Fruit fly (Drosophila melanogaster) whole organism, embryonic: Measurements from ENCODE around the gene Dlip1.

Experiments used
- Aef1 ChIP-seq: fragments of 200-800 bp; sonication (Bioruptor generic); IDR thresholded peaks from 3 replicates; pipeline ENCODE4 v1.3.6; 2022; ENCODE audit warnings: missing biosample characterization, missing genetic modification characterization
- Bdp1 ChIP-seq: fragments of 200-800 bp; sonication (Bioruptor generic); optimal IDR thresholded peaks from 3 replicates; lab custom pipeline; 2016; ENCODE audit warnings: missing biosample characterization, missing genetic modification characterization
- Bteb2 ChIP-seq: fragments of 200-800 bp; sonication (Bioruptor generic); optimal IDR thresholded peaks from 2 replicates; lab custom pipeline; 2016; ENCODE audit warnings: missing biosample characterization, missing genetic modification characterization
- CG12744 ChIP-seq: fragments of 200-800 bp; sonication (Bioruptor generic); optimal IDR thresholded peaks from 2 replicates; lab custom pipeline; 2016; ENCODE audit warnings: missing biosample characterization, missing genetic modification characterization
- CG13296 ChIP-seq: fragments of 200-800 bp; sonication (Bioruptor generic); optimal IDR thresholded peaks from 3 replicates; lab custom pipeline; 2018; ENCODE audit warnings: missing biosample characterization, mild to moderate bottlenecking, missing genetic modification characterization
- CG13624 ChIP-seq: fragments of 200-800 bp; sonication (Bioruptor generic); optimal IDR thresholded peaks from 2 replicates; lab custom pipeline; 2016; ENCODE audit warnings: missing biosample characterization, missing genetic modification characterization
- CG14050 ChIP-seq: fragments of 200-800 bp; sonication (Bioruptor generic); IDR thresholded peaks from 3 replicates; pipeline ENCODE4 v1.3.6; 2022; ENCODE audit warnings: missing biosample characterization, missing genetic modification characterization
- CG17186 ChIP-seq: fragments of 200-800 bp; sonication (Bioruptor generic); optimal IDR thresholded peaks from 3 replicates; lab custom pipeline; 2017; ENCODE audit warnings: missing biosample characterization, missing genetic modification reagents, missing genetic modification characterization
- CG17361 ChIP-seq: fragments of 200-800 bp; sonication (Bioruptor generic); IDR thresholded peaks from 3 replicates; pipeline ENCODE4 v1.3.6; 2022; ENCODE audit warnings: missing biosample characterization, missing genetic modification characterization
- CG18262 ChIP-seq: fragments of 200-800 bp; optimal IDR thresholded peaks from 3 replicates; lab custom pipeline; 2019; ENCODE audit warnings: missing biosample characterization, mild to moderate bottlenecking, missing genetic modification characterization, moderate library complexity
- CG2129 ChIP-seq: fragments of 200-800 bp; sonication (Bioruptor generic); IDR thresholded peaks from 2 replicates; pipeline ENCODE4 v1.3.6; 2022; ENCODE audit warnings: missing biosample characterization, missing genetic modification characterization; ENCODE audit not compliant: partially characterized antibody
- CG2889 ChIP-seq: fragments of 200-800 bp; sonication (Bioruptor generic); IDR thresholded peaks from 3 replicates; pipeline ENCODE4 v1.3.6; 2022; ENCODE audit warnings: missing biosample characterization, missing genetic modification characterization
- CG32767 ChIP-seq: fragments of 200-800 bp; sonication (Bioruptor generic); IDR thresholded peaks from 2 replicates; pipeline ENCODE4 v1.3.6; 2022; ENCODE audit warnings: missing biosample characterization, missing genetic modification characterization
- CG6654 ChIP-seq: fragments of 200-800 bp; sonication (Bioruptor generic); optimal IDR thresholded peaks from 2 replicates; lab custom pipeline; 2017; ENCODE audit warnings: missing biosample characterization, mild to moderate bottlenecking, missing genetic modification characterization
- CG6689 ChIP-seq: fragments of 200-800 bp; sonication (Bioruptor generic); IDR thresholded peaks from 2 replicates; pipeline ENCODE4 v1.3.6; 2022; ENCODE audit warnings: missing biosample characterization, missing genetic modification characterization
- CG6765 ChIP-seq: fragments of 200-800 bp; sonication (Bioruptor generic); optimal IDR thresholded peaks from 3 replicates; lab custom pipeline; 2017; ENCODE audit warnings: missing biosample characterization, mild to moderate bottlenecking, missing genetic modification characterization
- CG7357 ChIP-seq: fragments of 200-800 bp; sonication (Bioruptor generic); IDR thresholded peaks from 3 replicates; pipeline ENCODE4 v1.3.6; 2022; ENCODE audit warnings: missing biosample characterization, missing genetic modification characterization
- CHES-1-like ChIP-seq: fragments of 200-800 bp; sonication (Bioruptor generic); optimal IDR thresholded peaks from 2 replicates; lab custom pipeline; 2016; ENCODE audit warnings: missing biosample characterization, missing genetic modification characterization
- Dip2 ChIP-seq: fragments of 200-800 bp; sonication (Bioruptor generic); IDR thresholded peaks from 2 replicates; pipeline ENCODE4 v1.3.6; 2022; ENCODE audit warnings: missing biosample characterization, missing genetic modification characterization
- Max ChIP-seq: fragments of 200-800 bp; sonication (Bioruptor generic); optimal IDR thresholded peaks from 2 replicates; lab custom pipeline; 2016; ENCODE audit warnings: missing biosample characterization, mild to moderate bottlenecking, missing genetic modification characterization
- Meics ChIP-seq: fragments of 200-800 bp; sonication (Bioruptor generic); optimal IDR thresholded peaks from 2 replicates; lab custom pipeline; 2017; ENCODE audit warnings: missing biosample characterization, mild to moderate bottlenecking, missing genetic modification characterization
- Nf-YC ChIP-seq: fragments of 200-800 bp; optimal IDR thresholded peaks from 3 replicates; lab custom pipeline; 2019; ENCODE audit warnings: missing biosample characterization, mild to moderate bottlenecking, missing genetic modification characterization, moderate library complexity
- Pdp1 ChIP-seq, 2 experiments: fragments of 200-800 bp; sonication (Bioruptor generic); optimal IDR thresholded peaks; 3 replicates each; lab custom pipeline; 2016; ENCODE audit warnings: missing biosample characterization in 2 of 2, missing genetic modification characterization in 2 of 2, mild to moderate bottlenecking in 1 of 2, moderate library complexity in 1 of 2
- Ptx1 ChIP-seq: fragments of 200-800 bp; sonication (Bioruptor generic); IDR thresholded peaks from 2 replicates; pipeline ENCODE4 v1.3.6; 2022; ENCODE audit warnings: missing biosample characterization, missing genetic modification characterization
- Side ChIP-seq: fragments of 200-800 bp; sonication (Bioruptor generic); optimal IDR thresholded peaks from 2 replicates; lab custom pipeline; 2016; ENCODE audit warnings: missing biosample characterization, missing genetic modification characterization
- TFAM ChIP-seq: fragments of 200-800 bp; sonication (Bioruptor generic); optimal IDR thresholded peaks from 2 replicates; lab custom pipeline; 2017; ENCODE audit warnings: missing biosample characterization, missing genetic modification characterization, inconsistent platforms
- Tbp ChIP-seq: fragments of >200 bp; optimal IDR thresholded peaks from 2 replicates; lab custom pipeline; 2018; ENCODE audit warnings: missing biosample characterization, missing genetic modification characterization
- Trl ChIP-seq, 3 experiments: fragments of >200 bp in 2 of 3; fragments of 200-800 bp in 1 of 3; sonication (Bioruptor generic) in 1 of 3; optimal IDR thresholded peaks; 2 replicates in 1 of 3; 3 replicates in 2 of 3; lab custom pipeline; 2016 to 2017; ENCODE audit warnings: missing biosample characterization in 1 of 3, missing genetic modification characterization in 1 of 3
- ato ChIP-seq: fragments of 200-800 bp; sonication (Bioruptor generic); IDR thresholded peaks from 2 replicates; pipeline ENCODE4 v1.3.6; 2022; ENCODE audit warnings: missing biosample characterization, missing genetic modification characterization; ENCODE audit not compliant: partially characterized antibody
- chinmo ChIP-seq: fragments of 200-800 bp; sonication (Bioruptor generic); IDR thresholded peaks from 4 replicates; pipeline ENCODE4 v1.3.6; 2022; ENCODE audit warnings: missing biosample characterization, missing genetic modification characterization; ENCODE audit not compliant: partially characterized antibody
- dm ChIP-seq: fragments of 200-800 bp; sonication (Bioruptor generic); optimal IDR thresholded peaks from 3 replicates; lab custom pipeline; 2016; ENCODE audit warnings: missing biosample characterization, missing genetic modification characterization
- fd96Cb ChIP-seq: fragments of 200-800 bp; sonication (Bioruptor generic); optimal IDR thresholded peaks from 2 replicates; lab custom pipeline; 2018; ENCODE audit warnings: missing biosample characterization, mild to moderate bottlenecking, missing genetic modification characterization, moderate library complexity
- fu2 ChIP-seq: fragments of 200-800 bp; sonication (Bioruptor generic); optimal IDR thresholded peaks from 2 replicates; lab custom pipeline; 2016; ENCODE audit warnings: missing biosample characterization, missing genetic modification characterization
- ham ChIP-seq: fragments of 200-800 bp; sonication (Bioruptor generic); IDR thresholded peaks from 2 replicates; pipeline ENCODE4 v1.3.6; 2022; ENCODE audit warnings: missing biosample characterization, missing genetic modification characterization
- hb ChIP-seq: fragments of 200-800 bp; sonication (Bioruptor generic); IDR thresholded peaks from 3 replicates; pipeline ENCODE4 v1.3.6; 2022; ENCODE audit warnings: missing biosample characterization, missing genetic modification characterization; ENCODE audit not compliant: partially characterized antibody
- jigr1 ChIP-seq: fragments of 200-800 bp; sonication (Bioruptor generic); IDR thresholded peaks from 3 replicates; pipeline ENCODE4 v1.3.6; 2022; ENCODE audit warnings: missing biosample characterization, missing genetic modification characterization
- kay ChIP-seq: fragments of 200-800 bp; sonication (Bioruptor generic); optimal IDR thresholded peaks from 2 replicates; lab custom pipeline; 2016; ENCODE audit warnings: missing biosample characterization, missing genetic modification characterization
- kni ChIP-seq: fragments of 200-800 bp; sonication (Bioruptor generic); optimal IDR thresholded peaks from 3 replicates; lab custom pipeline; 2017; ENCODE audit warnings: mild to moderate bottlenecking, missing biosample characterization, missing genetic modification reagents, missing genetic modification characterization
- mam ChIP-seq: fragments of 200-800 bp; sonication (Bioruptor generic); optimal IDR thresholded peaks from 3 replicates; lab custom pipeline; 2016; ENCODE audit warnings: missing biosample characterization, missing genetic modification characterization
- nom ChIP-seq: fragments of 200-800 bp; sonication (Bioruptor generic); optimal IDR thresholded peaks from 2 replicates; lab custom pipeline; 2017; ENCODE audit warnings: missing biosample characterization, missing genetic modification characterization, mild to moderate bottlenecking, moderate library complexity, missing genetic modification reagents
- odd ChIP-seq: fragments of 200-800 bp; sonication (Bioruptor generic); optimal IDR thresholded peaks from 2 replicates; lab custom pipeline; 2017; ENCODE audit warnings: missing biosample characterization, mild to moderate bottlenecking, missing genetic modification characterization
- pb ChIP-seq: fragments of 200-800 bp; sonication (Bioruptor generic); optimal IDR thresholded peaks from 3 replicates; lab custom pipeline; 2016; ENCODE audit warnings: missing biosample characterization, missing genetic modification characterization
- pita ChIP-seq: fragments of 200-800 bp; sonication (Bioruptor generic); optimal IDR thresholded peaks from 2 replicates; lab custom pipeline; 2017; ENCODE audit warnings: missing biosample characterization, mild to moderate bottlenecking, missing genetic modification characterization
- ro ChIP-seq: fragments of 200-800 bp; sonication (Bioruptor generic); IDR thresholded peaks from 2 replicates; pipeline ENCODE4 v1.3.6; 2022; ENCODE audit warnings: missing biosample characterization, missing genetic modification characterization
- sc ChIP-seq, 3 experiments: fragments of >200 bp in 2 of 3; fragments of 200-800 bp in 1 of 3; sonication (Bioruptor generic) in 1 of 3; optimal IDR thresholded peaks; 2 replicates in 2 of 3; 3 replicates in 1 of 3; lab custom pipeline; 2017; ENCODE audit warnings: mild to moderate bottlenecking in 1 of 3, missing biosample characterization in 1 of 3, missing genetic modification characterization in 1 of 3, missing genetic modification reagents in 1 of 3
- sens-2 ChIP-seq: fragments of 200-800 bp; sonication (Bioruptor generic); IDR thresholded peaks from 2 replicates; pipeline ENCODE4 v1.3.6; 2022; ENCODE audit warnings: missing biosample characterization, missing genetic modification characterization
- slbo ChIP-seq: fragments of 200-800 bp; sonication (Bioruptor generic); IDR thresholded peaks from 2 replicates; pipeline ENCODE4 v1.3.6; 2022; ENCODE audit warnings: missing biosample characterization, missing genetic modification characterization
- twi ChIP-seq: fragments of 200-800 bp; optimal IDR thresholded peaks from 2 replicates; lab custom pipeline; 2019; ENCODE audit warnings: missing biosample characterization, mild to moderate bottlenecking, missing genetic modification characterization, moderate library complexity
- tx ChIP-seq: fragments of 200-800 bp; sonication (Bioruptor generic); optimal IDR thresholded peaks from 2 replicates; lab custom pipeline; 2016; ENCODE audit warnings: missing biosample characterization, missing genetic modification characterization
- vfl ChIP-seq: fragments of 200-800 bp; sonication (Bioruptor generic); optimal IDR thresholded peaks from 2 replicates; lab custom pipeline; 2016; ENCODE audit warnings: missing biosample characterization, missing genetic modification characterization
- yki ChIP-seq: fragments of >200 bp; optimal IDR thresholded peaks from 3 replicates; lab custom pipeline; 2018

The Dlip1 gene

DNA sequence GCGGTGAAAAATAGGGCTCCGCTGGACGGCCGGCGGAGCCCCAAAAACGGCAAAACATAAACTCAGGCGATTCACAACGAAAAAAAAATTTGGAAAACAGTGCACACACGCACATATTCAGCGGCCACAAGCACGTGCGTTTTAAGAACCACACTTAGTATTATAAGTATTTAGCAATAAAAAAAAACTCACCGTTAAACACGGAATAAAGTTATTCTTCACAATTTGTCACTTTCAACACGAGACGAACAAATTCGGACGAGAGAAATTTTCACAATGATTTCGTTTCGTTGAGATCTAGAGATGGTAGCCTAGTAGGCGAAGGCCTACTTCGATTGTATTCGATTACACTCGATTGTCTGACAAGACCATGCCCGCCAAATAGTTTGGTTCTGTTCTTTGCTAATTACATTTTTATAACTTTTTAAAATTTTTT lies 2.0 kb upstream of the Dlip1 start, which contains the start of gene His3.3B (continued):
- TF ChIP-seq slbo (GFP tag; lab: Robert Waterston, UW) (no peak), Side (no peak), CG12744 (GFP tag; lab: Kevin White, UChicago) (no peak), odd (GFP tag; lab: Kevin White, UChicago) (peak; percentile 22), kni (GFP tag; lab: Kevin White, UChicago) (no peak), ham (GFP tag; lab: Robert Waterston, UW) (no peak), mam (GFP tag; lab: Kevin White, UChicago) (no peak), yki (lab: Kevin White, UChicago) (no peak), CG17186 (GFP tag; lab: Kevin White, UChicago) (no peak), CG17361 (GFP tag; lab: Robert Waterston, UW) (no peak), dm (no peak), CG13624 (GFP tag; lab: Kevin White, UChicago) (peak; percentile 1), ato (GFP tag; lab: Robert Waterston, UW) (0 out of 2 replicates have a peak, but pooled peaks have one; percentile 25), Max (GFP tag; lab: Kevin White, UChicago) (peak; percentile 7), Dip2 (no peak), TFAM (GFP tag; lab: Kevin White, UChicago) (no peak), ro (no peak), Bteb2 (GFP tag; lab: Kevin White, UChicago) (no peak), vfl (GFP tag; lab: Kevin White, UChicago) (no peak), CHES-1-like (no peak), hb (GFP tag; lab: Robert Waterston, UW) (no peak), sens-2 (GFP tag; lab: Robert Waterston, UW) (no peak), Ptx1 (GFP tag; lab: Robert Waterston, UW) (no peak), CG2889 (GFP tag; lab: Robert Waterston, UW) (no peak), CG7357 (GFP tag; lab: Robert Waterston, UW) (no peak), fu2 (GFP tag; lab: Kevin White, UChicago) (peak; percentile 80), Meics (no peak), CG2129 (no peak), Tbp (GFP tag; lab: Kevin White, UChicago) (no peak), pita (GFP tag; lab: Kevin White, UChicago) (peak; percentile 50), chinmo (GFP tag; lab: Robert Waterston, UW) (0 out of 4 replicates have a peak, but pooled peaks have one; percentile 51), CG6765 (GFP tag; lab: Kevin White, UChicago) (peak; percentile 47), Aef1 (GFP tag; lab: Robert Waterston, UW) (no peak), CG32767 (GFP tag; lab: Robert Waterston, UW) (peak; percentile 35; the same call in 1 of the 2 replicates), Trl (optimal IDR thresholded peaks at IDR 0.05; lab: Kevin White, UChicago) (no peak), Trl (GFP tag; optimal IDR thresholded peaks at IDR 0.05; lab: Kevin White, UChicago) (peak; percentile 5), CG6689 (no peak), CG13296 (GFP tag; lab: Kevin White, UChicago) (peak; percentile 41), fd96Cb (tag; lab: Kevin White, UChicago) (no peak), CG6654 (no peak), sc (optimal IDR thresholded peaks at IDR 0.05; lab: Kevin White, UChicago) (no peak), sc (GFP tag; optimal IDR thresholded peaks at IDR 0.05; lab: Kevin White, UChicago) (no peak), CG18262 (tag; lab: Kevin White, UChicago) (no peak), pb (GFP tag; lab: Kevin White, UChicago) (no peak), Bdp1 (GFP tag; lab: Kevin White, UChicago) (no peak), twi (tag; lab: Kevin White, UChicago) (no peak), jigr1 (GFP tag; lab: Robert Waterston, UW) (no peak; the same call in 2 of the 3 replicates), Nf-YC (no peak), Pdp1 (GFP tag; optimal IDR thresholded peaks at IDR 0.05; lab: Kevin White, UChicago) (no peak), tx (no peak), nom (no peak), kay (GFP tag; lab: Kevin White, UChicago) (no peak), CG14050 (no peak)
